Worm (Caenorhabditis elegans): Measurements from ENCODE around the gene mrpl-44.

The mrpl-44 gene

ce11 chrIII:9089325-9089823 lies at the start of gene mrpl-44, which contains the start of gene mccc-2:
TSS of gene mrpl-44 (minus strand) at chrIII:9089375.
TSS of gene mccc-2 (minus strand) at chrIII:9089375.
- TF ChIP-seq ceh-83 (GFP tag; optimal IDR thresholded peaks at IDR 0.05) = no peak
- TF ChIP-seq lin-13 (tag; optimal IDR thresholded peaks at IDR 0.05) = no peak
- no peak for TF ChIP-seq unc-39 (tag; optimal IDR thresholded peaks at IDR 0.05)
- TF ChIP-seq nhr-12 (tag; optimal IDR thresholded peaks at IDR 0.05) = no peak
- TF ChIP-seq unc-120 (tag; optimal IDR thresholded peaks at IDR 0.05; ENCODE audit: poor library complexity, severe bottlenecking) = no peak
- no peak for TF ChIP-seq bed-3 (GFP tag; optimal IDR thresholded peaks at IDR 0.05)
- TF ChIP-seq blmp-1 (tag; optimal IDR thresholded peaks at IDR 0.05) = no peak
- no peak for TF ChIP-seq lin-32 (GFP tag; optimal IDR thresholded peaks at IDR 0.05)
- TF ChIP-seq mab-5 (tag; optimal IDR thresholded peaks at IDR 0.05) = no peak
- no peak for TF ChIP-seq cnd-1 (tag; optimal IDR thresholded peaks at IDR 0.05)

ce11 chrIII:9138601-9139000 lies 49.4 kb upstream of the mrpl-44 start, which contains the start of gene ZK512.7:
TSS of gene ZK512.7 (minus strand) at chrIII:9138701.
- TF ChIP-seq elt-3 (tag; optimal IDR thresholded peaks at IDR 0.05) (no peak), snpc-4 (tag; optimal IDR thresholded peaks at IDR 0.05) (no peak), nhr-76 (tag; optimal IDR thresholded peaks at IDR 0.05) (no peak), lsy-2 (tag; optimal IDR thresholded peaks at IDR 0.05) (no peak), nhr-28 (tag; optimal IDR thresholded peaks at IDR 0.05) (no peak), elt-1 (tag; optimal IDR thresholded peaks at IDR 0.05; ENCODE audit: borderline replicate concordance, insufficient read depth) (no peak), unc-120 (tag; optimal IDR thresholded peaks at IDR 0.05; ENCODE audit: poor library complexity, severe bottlenecking) (no peak)

- no peak for TF ChIP-seq nhr-2 (tag; optimal IDR thresholded peaks at IDR 0.05)
- TF ChIP-seq unc-62 (GFP tag; optimal IDR thresholded peaks at IDR 0.05) = no peak
- no peak for TF ChIP-seq elt-1 (tag; optimal IDR thresholded peaks at IDR 0.05; ENCODE audit: borderline replicate concordance, insufficient read depth)
- no peak for TF ChIP-seq mab-5 (tag; optimal IDR thresholded peaks at IDR 0.05)
- no peak for TF ChIP-seq nhr-28 (tag; optimal IDR thresholded peaks at IDR 0.05)
- TF ChIP-seq lin-13 (tag; optimal IDR thresholded peaks at IDR 0.05) = no peak
- no peak for TF ChIP-seq ces-1 (GFP tag; optimal IDR thresholded peaks at IDR 0.05)
- no peak for TF ChIP-seq ham-2 (GFP tag; optimal IDR thresholded peaks at IDR 0.05)
- no peak for TF ChIP-seq blmp-1 (tag; optimal IDR thresholded peaks at IDR 0.05)
Measured at ce11 chrIII:9136587-9136986, 47.4 kb upstream of the mrpl-44 start, which contains the start of gene eat-4. TSS of gene eat-4 (plus strand) at chrIII:9136887.

- TF ChIP-seq elt-3 (tag; optimal IDR thresholded peaks at IDR 0.05) = no peak
- TF ChIP-seq zip-8 (tag; optimal IDR thresholded peaks at IDR 0.05) = no peak
- TF ChIP-seq tbx-8 (GFP tag; optimal IDR thresholded peaks at IDR 0.05) = no peak
- TF ChIP-seq nhr-28 (tag; optimal IDR thresholded peaks at IDR 0.05) = no peak
- no peak for TF ChIP-seq mab-5 (tag; optimal IDR thresholded peaks at IDR 0.05)
- TF ChIP-seq nhr-237 (tag; optimal IDR thresholded peaks at IDR 0.05) = no peak
- TF ChIP-seq ztf-11 (tag; optimal IDR thresholded peaks at IDR 0.05) = no peak
- no peak for TF ChIP-seq bed-3 (GFP tag; optimal IDR thresholded peaks at IDR 0.05)
Measured at ce11 chrIII:9130588-9130987, 41.4 kb upstream of the mrpl-44 start, which contains the start of gene ZK512.10. TSS of gene ZK512.10 (plus strand) at chrIII:9130888.

ce11 chrIII:9125789-9126304 lies 36.7 kb upstream of the mrpl-44 start, which contains the start of gene sec-16A.1:
TSS of gene sec-16A.1 (plus strand) at chrIII:9125839.
- TF ChIP-seq lsy-2 (tag; optimal IDR thresholded peaks at IDR 0.05) (peak; percentile 8), lin-32 (GFP tag; optimal IDR thresholded peaks at IDR 0.05) (no peak), nhr-76 (tag; optimal IDR thresholded peaks at IDR 0.05) (no peak), tbx-8 (GFP tag; optimal IDR thresholded peaks at IDR 0.05) (no peak), nhr-2 (tag; optimal IDR thresholded peaks at IDR 0.05) (peak; percentile 65), snpc-4 (tag; optimal IDR thresholded peaks at IDR 0.05) (no peak)

- TF ChIP-seq ztf-11 (tag; optimal IDR thresholded peaks at IDR 0.05) (no peak), mab-5 (tag; optimal IDR thresholded peaks at IDR 0.05) (no peak), flh-1 (GFP tag; optimal IDR thresholded peaks at IDR 0.05) (no peak), nhr-237 (tag; optimal IDR thresholded peaks at IDR 0.05) (no peak), elt-3 (tag; optimal IDR thresholded peaks at IDR 0.05) (no peak), lin-32 (GFP tag; optimal IDR thresholded peaks at IDR 0.05) (no peak), pha-4 (tag; optimal IDR thresholded peaks at IDR 0.05) (no peak), ceh-43 (GFP tag; optimal IDR thresholded peaks at IDR 0.05) (no peak), lsy-2 (tag; optimal IDR thresholded peaks at IDR 0.05) (no peak), lin-13 (tag; optimal IDR thresholded peaks at IDR 0.05) (no peak), ham-2 (GFP tag; optimal IDR thresholded peaks at IDR 0.05) (no peak), unc-120 (tag; optimal IDR thresholded peaks at IDR 0.05; ENCODE audit: poor library complexity, severe bottlenecking) (no peak), nhr-12 (tag; optimal IDR thresholded peaks at IDR 0.05) (no peak), drap-1 (GFP tag; optimal IDR thresholded peaks at IDR 0.05) (no peak)
Measured at ce11 chrIII:9118921-9119606, 29.9 kb upstream of the mrpl-44 start, which contains the start of gene ced-11. TSS of gene ced-11 (plus strand) at chrIII:9119556.
